Worm (Caenorhabditis elegans) whole organism, L4/young adult: Measurements from ENCODE around the gene hum-4.

Experiments used
- W03F9.2 ChIP-seq: fragments of 150-350 bp; optimal IDR thresholded peaks from 2 replicates; lab custom pipeline; 2014; ENCODE audit warnings: missing biosample characterization, missing genetic modification characterization
- dao-5 ChIP-seq: sonication (generic microtip); optimal IDR thresholded peaks from 2 replicates; lab custom pipeline; 2016; ENCODE audit warnings: missing genotype, missing genetic modification characterization, moderate library complexity, missing compliant biosample characterization
- him-1 ChIP-seq: sonication (generic microtip); optimal IDR thresholded peaks from 2 replicates; lab custom pipeline; 2016; ENCODE audit warnings: missing genotype, missing genetic modification reagents, missing genetic modification characterization, missing compliant biosample characterization

The hum-4 gene

DNA sequence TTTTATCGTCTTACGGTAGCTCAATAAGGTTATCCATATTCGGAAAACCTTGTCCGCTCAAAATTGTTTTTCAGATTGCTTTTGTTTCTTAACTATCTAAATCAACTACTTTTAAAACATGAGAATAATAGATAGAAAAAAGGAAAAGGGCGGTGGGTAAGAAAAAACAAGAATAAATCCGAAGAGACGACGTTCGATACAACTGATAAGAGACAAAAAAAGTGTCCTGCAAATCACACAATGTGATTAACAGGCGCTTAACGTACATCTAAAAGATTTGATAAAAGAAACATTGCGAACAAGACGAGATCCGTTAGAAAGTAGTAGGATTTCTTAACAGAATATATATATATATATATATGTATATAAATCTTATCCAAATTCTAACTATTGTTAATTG, at the start of gene hum-4:
Gene hum-4, minus strand, starts transcription at position 101 of the 400 bp plus-strand sequence.
- no peak for TF ChIP-seq W03F9.2 (tag; lab: Kevin White, UChicago)
- TF ChIP-seq dao-5 (tag; lab: Kevin White, UChicago), result no peak
- no peak for TF ChIP-seq him-1

DNA sequence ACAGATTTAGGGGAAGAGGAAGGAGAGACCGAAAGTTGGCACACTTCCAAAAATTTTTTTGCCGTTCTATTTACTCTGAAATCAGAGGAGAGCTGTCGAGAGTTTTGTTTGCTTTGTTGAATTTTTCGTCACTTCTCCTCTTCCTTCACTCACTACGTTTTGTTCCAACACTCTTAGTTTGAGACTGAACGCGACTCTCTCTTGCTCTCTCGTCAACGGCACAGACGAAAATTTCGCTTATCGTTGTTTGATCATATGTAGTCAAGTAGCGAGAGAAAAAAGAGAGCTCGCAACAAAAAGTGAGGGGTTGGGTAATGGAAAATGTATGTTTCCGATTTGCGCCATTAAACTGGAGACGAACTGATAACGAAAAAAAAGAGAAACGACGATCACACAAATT, 49.2 kb upstream of the hum-4 start:
- TF ChIP-seq dao-5 (tag; lab: Kevin White, UChicago) (no peak), him-1 (no peak)

DNA sequence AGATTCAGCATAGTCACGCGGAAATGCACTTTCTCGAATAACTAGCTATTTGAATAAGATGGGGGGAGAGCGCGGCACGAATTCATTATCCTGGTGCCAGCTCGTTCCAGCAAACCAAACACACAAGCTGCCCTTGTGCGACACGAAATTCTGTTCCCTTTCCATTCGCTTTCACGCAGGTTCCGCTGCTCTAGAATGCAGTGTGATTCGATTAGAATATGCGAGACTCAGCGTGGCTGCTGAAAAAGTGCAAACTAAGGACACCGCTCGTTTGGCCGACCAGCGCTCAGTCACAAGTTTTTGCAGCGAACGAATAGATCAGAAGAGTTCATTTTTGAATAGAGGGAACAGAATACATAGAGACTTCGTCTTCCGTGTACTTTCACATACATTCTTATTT, 48.7 kb upstream of the hum-4 start:
- TF ChIP-seq him-1 (no peak), dao-5 (tag; lab: Kevin White, UChicago) (no peak), W03F9.2 (tag; lab: Kevin White, UChicago) (no peak)

DNA sequence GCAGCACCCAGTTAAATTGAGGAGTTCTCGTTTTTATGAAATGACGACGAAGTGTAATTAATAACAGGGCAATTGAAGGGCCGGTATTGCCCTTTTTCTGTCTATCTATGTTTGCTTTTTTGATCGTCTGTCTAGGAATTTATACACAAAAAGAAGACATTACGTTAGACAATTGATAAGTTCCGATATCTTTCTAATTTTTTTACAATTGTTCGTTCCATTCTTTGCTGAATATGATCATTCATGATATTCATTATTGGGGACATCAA, 48.4 kb upstream of the hum-4 start:
- TF ChIP-seq dao-5 (tag; lab: Kevin White, UChicago) (no peak), him-1 (no peak), W03F9.2 (tag; lab: Kevin White, UChicago) (no peak)

DNA sequence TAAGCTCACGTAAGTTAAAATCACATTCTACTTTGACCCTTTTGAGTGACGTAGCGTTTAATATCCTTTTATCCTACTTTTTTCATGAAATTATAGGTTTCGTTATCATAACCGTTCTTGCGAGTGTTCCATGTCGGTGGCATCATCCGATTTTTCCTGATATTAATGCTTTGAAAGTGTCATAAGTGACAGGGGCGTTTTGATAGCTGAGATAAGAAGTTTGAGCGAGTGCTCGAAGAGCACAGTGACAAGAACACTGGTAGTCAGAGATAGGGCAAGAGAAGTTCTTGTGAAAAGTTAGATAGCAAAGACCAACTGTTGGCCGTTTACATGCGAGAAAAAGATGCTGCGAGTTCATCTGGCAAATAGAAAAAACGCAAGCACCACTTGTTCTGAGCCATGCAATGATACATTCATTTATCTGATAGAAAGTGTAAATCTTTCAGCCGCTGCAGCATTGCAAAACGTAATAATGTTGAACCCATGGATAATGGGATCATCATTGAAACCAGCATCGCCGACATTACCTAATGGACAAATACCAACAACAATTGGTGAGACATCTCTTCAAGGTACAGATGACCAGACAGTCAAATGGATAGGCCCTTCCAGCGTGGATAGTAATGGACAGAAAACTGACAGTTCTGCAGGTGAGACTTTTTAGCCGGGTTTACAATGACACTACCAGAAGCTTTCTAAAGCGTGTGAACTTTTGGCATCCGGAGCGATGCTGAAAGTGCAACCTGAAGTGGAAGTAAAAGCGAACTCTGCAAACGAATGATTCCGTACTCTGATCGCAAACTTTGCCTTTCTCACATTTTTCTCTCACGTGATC, 47.8 kb upstream of the hum-4 start:
- no peak for TF ChIP-seq him-1
- TF ChIP-seq dao-5 (tag; lab: Kevin White, UChicago), result no peak
- no peak for TF ChIP-seq W03F9.2 (tag; lab: Kevin White, UChicago)

DNA sequence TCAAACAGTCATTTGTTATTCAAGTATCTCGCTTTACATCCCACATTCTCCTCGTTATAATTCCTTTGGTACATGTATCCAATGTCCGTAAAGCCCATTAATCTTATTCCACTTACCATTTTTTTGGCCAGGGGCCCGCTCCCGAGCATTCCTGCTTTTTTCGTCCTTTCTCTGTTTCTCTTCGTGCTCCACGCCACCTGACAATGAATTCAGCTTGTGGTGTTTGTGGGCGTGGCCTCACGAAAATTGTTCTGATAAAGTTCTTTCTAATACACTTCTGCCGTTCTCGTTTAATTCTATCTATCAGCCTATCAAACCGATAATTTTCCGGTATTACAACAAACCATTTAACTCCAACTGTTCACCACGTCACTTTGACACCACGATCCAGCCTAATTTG, 46.6 kb upstream of the hum-4 start:
- TF ChIP-seq him-1, result peak; percentile 52
- TF ChIP-seq dao-5 (tag; lab: Kevin White, UChicago), result no peak

DNA sequence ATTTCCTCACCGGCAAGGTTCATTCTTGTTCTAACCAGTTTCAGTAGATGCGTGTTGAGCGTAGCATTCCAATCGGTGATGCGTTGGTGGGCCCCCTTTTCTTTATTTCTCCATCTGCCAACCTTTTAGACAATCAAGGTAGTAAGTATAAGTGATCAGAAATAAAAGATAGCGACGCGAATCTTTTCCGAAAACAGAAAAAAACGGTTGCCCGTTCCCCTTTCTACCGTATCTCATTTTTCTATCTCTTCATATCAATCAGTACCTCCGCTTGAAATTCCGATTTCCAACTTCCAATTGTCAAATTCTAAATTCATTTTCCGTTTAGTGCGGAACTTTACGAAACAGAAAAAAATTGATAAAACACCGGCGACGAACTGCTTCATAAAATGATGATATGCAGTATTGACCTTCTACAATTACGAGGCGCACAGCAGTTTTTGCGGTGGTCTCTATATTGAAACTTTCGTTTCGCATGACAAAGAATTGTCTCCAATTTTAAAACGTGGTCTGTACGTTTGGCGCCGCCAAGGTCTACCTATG, 46.0 kb upstream of the hum-4 start:
- TF ChIP-seq dao-5 (tag; lab: Kevin White, UChicago) (no peak), him-1 (no peak), W03F9.2 (tag; lab: Kevin White, UChicago) (no peak)

DNA sequence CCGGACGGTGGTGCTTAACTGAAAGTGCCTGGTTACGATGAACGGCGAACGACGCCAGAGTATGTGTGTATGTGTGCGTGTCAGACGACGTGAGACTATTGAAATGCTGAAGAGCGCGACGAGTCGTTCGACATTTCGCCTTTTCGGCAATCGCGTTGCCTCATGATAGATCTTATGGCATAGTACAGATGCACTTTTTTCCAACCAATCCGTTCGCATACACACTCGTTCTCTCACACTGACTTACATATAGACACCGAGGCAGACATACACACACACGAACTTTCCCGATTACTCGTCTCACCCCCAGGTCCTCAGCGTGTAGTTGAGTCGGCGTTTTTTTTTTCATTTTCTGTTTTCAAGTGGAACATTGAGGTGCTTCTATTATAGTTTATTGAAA, 45.4 kb upstream of the hum-4 start:
- TF ChIP-seq W03F9.2 (tag; lab: Kevin White, UChicago), result no peak
- no peak for TF ChIP-seq dao-5 (tag; lab: Kevin White, UChicago)
- TF ChIP-seq him-1, result no peak

DNA sequence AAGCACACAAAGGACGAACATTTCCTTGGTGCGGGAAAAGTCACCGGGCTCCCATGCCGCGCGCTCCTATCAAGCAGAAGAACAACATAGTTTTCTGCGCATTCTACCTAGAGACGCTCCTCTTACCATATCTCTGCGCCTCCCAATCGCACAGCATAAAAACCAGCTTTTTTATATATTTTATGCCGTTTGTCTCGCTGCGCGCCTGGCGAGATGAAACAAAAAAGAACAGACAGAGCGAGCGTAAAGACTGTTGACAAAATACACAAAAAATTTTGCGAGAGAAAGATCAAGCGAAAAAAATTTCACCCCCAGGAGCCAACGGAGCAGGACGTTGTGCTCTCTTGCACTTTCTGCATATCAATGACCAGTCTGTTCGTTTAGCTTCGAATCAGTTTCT, 44.4 kb upstream of the hum-4 start:
- no peak for TF ChIP-seq dao-5 (tag; lab: Kevin White, UChicago)
- TF ChIP-seq him-1, result no peak
- no peak for TF ChIP-seq W03F9.2 (tag; lab: Kevin White, UChicago)

DNA sequence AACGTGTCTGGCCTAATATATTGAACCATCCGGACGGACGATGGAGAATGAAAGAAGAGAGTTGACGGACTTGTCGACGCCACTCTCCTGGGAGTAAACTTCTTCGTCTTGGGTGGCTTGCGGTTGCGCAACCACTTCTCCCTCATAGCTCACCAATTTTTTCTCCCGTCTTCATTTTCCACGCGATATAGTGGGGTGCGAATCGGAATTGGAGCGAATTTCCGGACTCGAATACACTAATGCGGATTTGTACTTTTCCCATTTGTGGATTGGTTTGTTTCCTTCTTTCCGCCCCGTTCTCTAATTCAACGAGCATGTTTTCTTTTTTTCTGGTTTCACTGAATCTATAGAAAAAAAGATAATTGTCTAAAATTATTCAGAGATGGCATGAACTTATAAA, 42.4 kb upstream of the hum-4 start:
- no peak for TF ChIP-seq W03F9.2 (tag; lab: Kevin White, UChicago)
- TF ChIP-seq him-1, result no peak
- TF ChIP-seq dao-5 (tag; lab: Kevin White, UChicago), result no peak

DNA sequence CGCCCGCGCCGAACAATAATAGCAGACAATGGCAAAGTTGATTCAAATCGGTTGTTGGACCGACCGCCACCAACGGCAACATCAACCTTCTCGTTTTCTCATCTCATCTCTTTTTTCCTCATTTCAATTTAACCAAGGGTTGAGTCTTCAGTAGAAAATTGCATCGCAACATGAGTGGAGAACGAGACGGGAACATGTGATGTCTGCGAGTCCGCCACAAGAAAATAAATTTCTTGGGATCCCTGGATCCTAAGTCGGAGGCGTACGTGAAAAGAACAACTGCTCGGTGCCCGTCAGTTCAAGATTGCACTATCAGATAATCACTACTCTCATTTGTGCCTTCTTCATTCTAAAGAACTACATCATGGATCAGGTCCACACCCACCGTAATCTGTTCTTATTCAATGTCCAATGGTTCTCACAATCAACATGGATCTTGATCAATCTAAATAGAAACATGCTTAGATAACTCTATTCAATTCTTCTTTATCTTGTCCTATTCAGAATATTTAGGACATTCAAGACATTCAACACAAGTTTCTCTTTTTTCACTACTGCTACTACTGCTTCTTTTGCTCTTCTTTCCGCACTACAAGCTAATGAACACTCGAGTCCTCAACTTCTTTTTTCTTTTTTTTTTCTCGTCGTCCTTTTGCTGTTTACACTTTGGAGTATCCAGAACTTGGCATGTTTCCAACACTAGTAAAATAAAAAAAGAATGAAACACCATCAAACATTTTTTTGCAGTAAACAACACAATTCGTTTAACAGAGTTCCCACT, 41.4 kb upstream of the hum-4 start:
- TF ChIP-seq dao-5 (tag; lab: Kevin White, UChicago) (no peak), him-1 (no peak), W03F9.2 (tag; lab: Kevin White, UChicago) (no peak)

DNA sequence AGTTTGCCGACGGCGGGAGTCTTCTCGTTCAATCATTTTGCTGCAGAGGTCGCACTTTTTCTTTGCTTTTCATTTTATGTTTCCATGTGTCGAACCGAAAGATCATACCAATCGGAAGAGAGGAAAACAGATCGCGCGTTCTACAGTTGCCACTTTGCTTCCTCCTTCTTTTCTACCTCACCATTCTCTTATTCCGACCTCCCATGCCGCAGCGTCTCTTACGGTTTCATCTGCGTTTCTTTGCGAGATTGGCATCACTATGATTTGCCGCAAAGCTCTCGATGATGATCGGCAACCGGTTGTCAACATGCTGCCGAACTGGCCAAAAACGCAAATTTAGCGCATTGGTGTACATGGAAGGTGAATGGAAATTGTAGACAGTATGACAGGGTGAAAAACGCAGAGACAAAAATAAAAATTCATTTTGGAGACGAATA, 40.8 kb upstream of the hum-4 start:
- TF ChIP-seq him-1, result no peak
- TF ChIP-seq W03F9.2 (tag; lab: Kevin White, UChicago), result no peak
- TF ChIP-seq dao-5 (tag; lab: Kevin White, UChicago), result no peak

DNA sequence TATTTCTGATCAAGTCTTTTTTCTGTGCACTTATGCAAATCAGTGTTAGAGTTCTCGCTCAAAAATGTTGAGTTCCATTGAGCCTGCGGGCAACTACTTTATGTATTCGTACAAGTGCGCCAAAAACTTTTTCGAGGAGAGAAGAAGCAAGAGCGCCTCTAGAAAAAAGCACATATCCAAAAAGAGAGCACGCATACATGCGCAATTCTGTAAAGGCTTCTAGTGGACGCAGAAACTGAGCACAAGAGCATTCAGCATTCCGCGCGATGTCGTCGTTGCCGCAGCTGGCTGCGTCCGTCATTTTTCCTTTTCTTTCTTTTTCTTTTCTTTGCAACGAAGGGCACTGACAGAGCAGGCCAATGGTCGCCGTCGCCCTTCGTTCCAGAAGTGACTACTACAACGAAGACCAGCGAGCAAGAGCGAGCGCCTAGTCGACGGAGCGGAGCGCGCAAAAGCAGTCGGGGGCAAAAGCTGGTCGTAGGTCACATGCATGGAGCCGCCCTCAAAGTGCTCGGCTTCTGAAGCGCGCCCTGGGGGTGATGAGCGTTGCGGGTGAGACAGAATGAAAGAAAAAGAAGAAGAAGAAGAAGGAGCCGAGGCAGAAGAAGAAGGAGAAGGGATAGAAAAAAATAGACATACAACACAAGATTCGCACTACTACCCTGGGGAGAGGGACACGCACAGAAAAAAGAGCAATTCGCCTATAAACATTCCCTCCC, 39.7 kb upstream of the hum-4 start:
- TF ChIP-seq dao-5 (tag; lab: Kevin White, UChicago) (peak; percentile 19), him-1 (peak; percentile 93), W03F9.2 (tag; lab: Kevin White, UChicago) (peak; percentile 14)

DNA sequence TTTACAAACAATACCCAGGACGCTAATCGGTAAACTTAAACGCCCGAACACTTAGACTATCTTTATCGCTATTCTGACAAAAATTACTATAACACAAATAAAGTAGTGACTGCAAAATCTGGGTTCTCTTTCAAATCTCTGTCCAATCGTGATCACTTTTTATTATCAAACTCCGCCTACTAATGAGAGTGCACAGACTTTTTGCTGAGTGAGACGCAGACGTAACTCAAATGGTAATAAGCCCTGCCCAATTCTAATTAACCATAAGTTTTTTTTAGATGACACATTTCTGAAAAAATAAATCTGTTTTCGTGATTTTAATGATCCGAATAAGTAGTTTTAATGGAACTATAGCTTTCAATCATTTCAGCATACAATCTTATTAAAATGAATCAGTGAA, 39.0 kb upstream of the hum-4 start:
- TF ChIP-seq W03F9.2 (tag; lab: Kevin White, UChicago), result no peak
- no peak for TF ChIP-seq dao-5 (tag; lab: Kevin White, UChicago)
- TF ChIP-seq him-1, result no peak
